Worm (Caenorhabditis elegans) whole organism, late embryonic: Measurements from ENCODE around the gene T16H12.3.

Experiments used
- ceh-9 ChIP-seq: sonication (generic microtip); optimal IDR thresholded peaks from 2 replicates; lab custom pipeline; 2016; ENCODE audit warnings: mild to moderate bottlenecking, missing genetic modification characterization, inconsistent platforms, missing compliant biosample characterization
- nhr-11 ChIP-seq: fragments of 150-350 bp; optimal IDR thresholded peaks from 2 replicates; lab custom pipeline; 2014; ENCODE audit warnings: missing biosample characterization, missing genetic modification characterization
- syd-9 ChIP-seq: sonication (generic microtip); optimal IDR thresholded peaks from 2 replicates; lab custom pipeline; 2016; ENCODE audit warnings: mild to moderate bottlenecking, missing genetic modification characterization, moderate library complexity, missing compliant biosample characterization

- no peak for TF ChIP-seq syd-9
- no peak for TF ChIP-seq nhr-11
- no peak for TF ChIP-seq ceh-9 (tag; lab: Kevin White, UChicago)
Observed at ce11 chrIII:10083242-10083641, at the start of gene T16H12.3.
